1 fruit fly cellular context compared by ENCODE assay signal in genomic region chr3R:11649449-11649848, dm6.
TF ChIP-seq lines count a peak whose summit lies in the region.

No protein-coding gene starts in this region.

TF ChIP-seq in whole organism, embryonic, 481 proteins besides CTCF, POLR2A, EP300 and RAD21 (continued from another document and continues in another):
- TF ChIP-seq croc (GFP tag; conservative IDR thresholded peaks at IDR 0.05; lab: Robert Waterston, UW) (peak; percentile 82), ato (GFP tag; IDR thresholded peaks at IDR 0.05; lab: Robert Waterston, UW; ENCODE audit: partially characterized antibody) (no peak), row (GFP tag; IDR thresholded peaks at IDR 0.05; lab: Robert Waterston, UW) (peak; percentile 97), pho (GFP tag; optimal IDR thresholded peaks at IDR 0.05; lab: Kevin White, UChicago) (peak; percentile 97), CG6765 (GFP tag; optimal IDR thresholded peaks at IDR 0.05; lab: Kevin White, UChicago) (peak; percentile 94), emc (GFP tag; optimal IDR thresholded peaks at IDR 0.05; lab: Kevin White, UChicago) (peak; percentile 94), CG6175 (GFP tag; IDR thresholded peaks at IDR 0.05; lab: Robert Waterston, UW) (peak; percentile 96), ewg (GFP tag; optimal IDR thresholded peaks at IDR 0.05; lab: Kevin White, UChicago) (peak; percentile 83), amos (GFP tag; IDR thresholded peaks at IDR 0.05; lab: Robert Waterston, UW; ENCODE audit: partially characterized antibody) (no peak), CG3065 (GFP tag; optimal IDR thresholded peaks at IDR 0.05; lab: Kevin White, UChicago) (peak; percentile 85), Lim3 (GFP tag; IDR thresholded peaks at IDR 0.05; lab: Robert Waterston, UW) (peak; percentile 91), Dp (GFP tag; optimal IDR thresholded peaks at IDR 0.05; lab: Kevin White, UChicago) (peak; percentile 17), D19A (tag; optimal IDR thresholded peaks at IDR 0.05; lab: Kevin White, UChicago) (peak; percentile 83), Hsf (GFP tag; optimal IDR thresholded peaks at IDR 0.05; lab: Kevin White, UChicago) (peak; percentile 97), CG11695 (GFP tag; IDR thresholded peaks at IDR 0.05; lab: Robert Waterston, UW) (peak; percentile 94), pita (GFP tag; optimal IDR thresholded peaks at IDR 0.05; lab: Kevin White, UChicago) (no peak), dysf (GFP tag; IDR thresholded peaks at IDR 0.05; lab: Robert Waterston, UW) (peak; percentile 98), exex (tag; optimal IDR thresholded peaks at IDR 0.05; lab: Kevin White, UChicago) (peak; percentile 78), Sox102F (GFP tag; optimal IDR thresholded peaks at IDR 0.05; lab: Kevin White, UChicago) (peak; percentile 97), CG9727 (GFP tag; optimal IDR thresholded peaks at IDR 0.05; lab: Kevin White, UChicago) (peak; percentile 89), CG3726 (GFP tag; IDR thresholded peaks at IDR 0.05; lab: Robert Waterston, UW) (peak; percentile 93; the same call in 2 of the 3 replicates), CG12299 (tag; optimal IDR thresholded peaks at IDR 0.05; lab: Kevin White, UChicago) (peak; percentile 94), CG2120 (GFP tag; optimal IDR thresholded peaks at IDR 0.05; lab: Kevin White, UChicago) (peak; percentile 99), CG13123 (GFP tag; optimal IDR thresholded peaks at IDR 0.05; lab: Kevin White, UChicago) (peak; percentile 91), CG12155 (GFP tag; optimal IDR thresholded peaks at IDR 0.05; lab: Kevin White, UChicago) (peak; percentile 96), CG3995 (GFP tag; optimal IDR thresholded peaks at IDR 0.05; lab: Kevin White, UChicago) (peak; percentile 80), CG16813 (GFP tag; IDR thresholded peaks at IDR 0.05; lab: Robert Waterston, UW; ENCODE audit: partially characterized antibody) (no peak), CG10565 (GFP tag; optimal IDR thresholded peaks at IDR 0.05; lab: Kevin White, UChicago) (peak; percentile 83), Mes4 (GFP tag; optimal IDR thresholded peaks at IDR 0.05; lab: Kevin White, UChicago) (peak; percentile 87), cas (GFP tag; IDR thresholded peaks at IDR 0.05; lab: Robert Waterston, UW) (peak; percentile 94), sd (tag; optimal IDR thresholded peaks at IDR 0.05; lab: Kevin White, UChicago) (peak; percentile 19), CG17359 (tag; optimal IDR thresholded peaks at IDR 0.05; lab: Kevin White, UChicago) (peak; percentile 96), z (GFP tag; IDR thresholded peaks at IDR 0.05; lab: Robert Waterston, UW) (peak; percentile 53; the same call in 1 of the 3 replicates), Stat92E (GFP tag; optimal IDR thresholded peaks at IDR 0.05; lab: Kevin White, UChicago) (no peak), zf30C (GFP tag; optimal IDR thresholded peaks at IDR 0.05; lab: Kevin White, UChicago) (no peak), CG7745 (tag; optimal IDR thresholded peaks at IDR 0.05; lab: Kevin White, UChicago) (no peak), CG2678 (tag; optimal IDR thresholded peaks at IDR 0.05; lab: Kevin White, UChicago) (peak; percentile 97), CG10267 (tag; optimal IDR thresholded peaks at IDR 0.05; lab: Kevin White, UChicago) (peak; percentile 77), CG13775 (GFP tag; optimal IDR thresholded peaks at IDR 0.05; lab: Kevin White, UChicago) (peak; percentile 92), crc (GFP tag; optimal IDR thresholded peaks at IDR 0.05; lab: Kevin White, UChicago) (peak; percentile 97), lmd (GFP tag; IDR thresholded peaks at IDR 0.05; lab: Robert Waterston, UW) (peak; percentile 98), CG14860 (GFP tag; IDR thresholded peaks at IDR 0.05; lab: Robert Waterston, UW; ENCODE audit: partially characterized antibody) (no peak), NC2β (GFP tag; optimal IDR thresholded peaks at IDR 0.05; lab: Kevin White, UChicago) (peak; percentile 92), gt (GFP tag; IDR thresholded peaks at IDR 0.05; lab: Robert Waterston, UW) (peak; percentile 73), Ssrp (tag; optimal IDR thresholded peaks at IDR 0.05; lab: Kevin White, UChicago) (peak; percentile 89), dimm (GFP tag; IDR thresholded peaks at IDR 0.05; lab: Robert Waterston, UW) (peak; percentile 93), Sox100B (GFP tag; optimal IDR thresholded peaks at IDR 0.05; lab: Kevin White, UChicago) (peak; percentile 91), eve (GFP tag; optimal IDR thresholded peaks at IDR 0.05; lab: Kevin White, UChicago) (peak in 1 of 2 experiments; percentile 98), CG11247 (GFP tag; IDR thresholded peaks at IDR 0.05; lab: Robert Waterston, UW) (peak; percentile 98), nom (GFP tag; optimal IDR thresholded peaks at IDR 0.05; lab: Kevin White, UChicago) (peak; percentile 8), pnt (GFP tag; optimal IDR thresholded peaks at IDR 0.05; lab: Kevin White, UChicago) (peak; percentile 96), onecut (GFP tag; IDR thresholded peaks at IDR 0.05; lab: Robert Waterston, UW) (peak; percentile 92), nmo (GFP tag; optimal IDR thresholded peaks at IDR 0.05; lab: Kevin White, UChicago) (peak; percentile 92), pros (GFP tag; optimal IDR thresholded peaks at IDR 0.05; lab: Kevin White, UChicago) (no peak), btn (GFP tag; optimal IDR thresholded peaks at IDR 0.05; lab: Kevin White, UChicago) (peak; percentile 91), CG14441 (GFP tag; IDR thresholded peaks at IDR 0.05; lab: Robert Waterston, UW) (peak; percentile 98), CG7372 (GFP tag; IDR thresholded peaks at IDR 0.05; lab: Robert Waterston, UW) (peak; percentile 98), Dfd (GFP tag; optimal IDR thresholded peaks at IDR 0.05; lab: Kevin White, UChicago) (no peak), CG17328 (GFP tag; IDR thresholded peaks at IDR 0.05; lab: Robert Waterston, UW) (peak; percentile 95), otp (GFP tag; IDR thresholded peaks at IDR 0.05; lab: Robert Waterston, UW) (peak; percentile 96), CG8359 (GFP tag; optimal IDR thresholded peaks at IDR 0.05; lab: Kevin White, UChicago; ENCODE audit: borderline replicate concordance) (peak; percentile 62), Sin3A (optimal IDR thresholded peaks at IDR 0.05; lab: Kevin White, UChicago) (no peak), fru (optimal IDR thresholded peaks at IDR 0.05; lab: Kevin White, UChicago) (no peak), tx (GFP tag; optimal IDR thresholded peaks at IDR 0.05; lab: Kevin White, UChicago) (peak; percentile 95), CG6272 (GFP tag; IDR thresholded peaks at IDR 0.05; lab: Robert Waterston, UW) (peak; percentile 93), ac (GFP tag; optimal IDR thresholded peaks at IDR 0.05; lab: Kevin White, UChicago) (peak; percentile 14), grau (tag; optimal IDR thresholded peaks at IDR 0.05; lab: Kevin White, UChicago) (peak; percentile 99), Spps (tag; optimal IDR thresholded peaks at IDR 0.05; lab: Kevin White, UChicago) (peak; percentile 40), jigr1 (GFP tag; IDR thresholded peaks at IDR 0.05; lab: Robert Waterston, UW) (peak; percentile 85), Ravus (GFP tag; IDR thresholded peaks at IDR 0.05; lab: Robert Waterston, UW) (peak; percentile 93), CG10274 (GFP tag; optimal IDR thresholded peaks at IDR 0.05; lab: Kevin White, UChicago) (peak; percentile 85), seq (GFP tag; IDR thresholded peaks at IDR 0.05; lab: Robert Waterston, UW) (peak; percentile 95), Asciz (GFP tag; optimal IDR thresholded peaks at IDR 0.05; lab: Kevin White, UChicago) (peak; percentile 89), en (GFP tag; optimal IDR thresholded peaks at IDR 0.05; lab: Kevin White, UChicago) (peak; percentile 88), lov (optimal IDR thresholded peaks at IDR 0.05; lab: Kevin White, UChicago) (no peak), lov (GFP tag; IDR thresholded peaks at IDR 0.05; lab: Robert Waterston, UW) (peak; percentile 92; the same call in 2 of the 3 replicates), CG2712 (tag; optimal IDR thresholded peaks at IDR 0.05; lab: Kevin White, UChicago) (peak; percentile 89), Gug (GFP tag; IDR thresholded peaks at IDR 0.05; lab: Robert Waterston, UW) (peak; percentile 98), Dip3 (GFP tag; optimal IDR thresholded peaks at IDR 0.05; lab: Kevin White, UChicago) (peak; percentile 97), sim (GFP tag; IDR thresholded peaks at IDR 0.05; lab: Robert Waterston, UW) (peak; percentile 89), CG2889 (GFP tag; IDR thresholded peaks at IDR 0.05; lab: Robert Waterston, UW) (peak; percentile 95), Rx (GFP tag; IDR thresholded peaks at IDR 0.05; lab: Robert Waterston, UW) (peak; percentile 97), gcm2 (GFP tag; optimal IDR thresholded peaks at IDR 0.05; lab: Kevin White, UChicago) (peak; percentile 96), CG17361 (GFP tag; IDR thresholded peaks at IDR 0.05; lab: Robert Waterston, UW) (peak; percentile 94), cad (GFP tag; optimal IDR thresholded peaks at IDR 0.05; lab: Kevin White, UChicago) (no peak), CG11456 (GFP tag; IDR thresholded peaks at IDR 0.05; lab: Robert Waterston, UW) (peak; percentile 98), gro (GFP tag; optimal IDR thresholded peaks at IDR 0.05; lab: Kevin White, UChicago) (peak; percentile 99), gem (tag; optimal IDR thresholded peaks at IDR 0.05; lab: Kevin White, UChicago) (peak; percentile 96), CG4617 (GFP tag; optimal IDR thresholded peaks at IDR 0.05; lab: Kevin White, UChicago; ENCODE audit: borderline replicate concordance) (peak; percentile 83), Fer2 (tag; optimal IDR thresholded peaks at IDR 0.05; lab: Kevin White, UChicago) (peak; percentile 96), CG13894 (tag; optimal IDR thresholded peaks at IDR 0.05; lab: Kevin White, UChicago) (peak; percentile 93), stc (GFP tag; IDR thresholded peaks at IDR 0.05; lab: Robert Waterston, UW) (peak; percentile 97), CG12659 (GFP tag; optimal IDR thresholded peaks at IDR 0.05; lab: Kevin White, UChicago) (peak; percentile 97), CG34376 (GFP tag; optimal IDR thresholded peaks at IDR 0.05; lab: Kevin White, UChicago) (peak; percentile 93), Hr39 (optimal IDR thresholded peaks at IDR 0.05; lab: Kevin White, UChicago) (no peak), Lpt (GFP tag; optimal IDR thresholded peaks at IDR 0.05; lab: Kevin White, UChicago) (no peak), hth (optimal IDR thresholded peaks at IDR 0.05; lab: Kevin White, UChicago) (no peak), CG14050 (GFP tag; IDR thresholded peaks at IDR 0.05; lab: Robert Waterston, UW) (peak; percentile 96), CG9215 (GFP tag; IDR thresholded peaks at IDR 0.05; lab: Robert Waterston, UW) (peak; percentile 95), bowl (GFP tag; IDR thresholded peaks at IDR 0.05; lab: Robert Waterston, UW) (peak; percentile 92), bbx (GFP tag; IDR thresholded peaks at IDR 0.05; lab: Robert Waterston, UW; ENCODE audit: partially characterized antibody) (no peak), fd3F (GFP tag; optimal IDR thresholded peaks at IDR 0.05; lab: Kevin White, UChicago) (peak; percentile 97), CG15073 (GFP tag; optimal IDR thresholded peaks at IDR 0.05; lab: Kevin White, UChicago) (peak; percentile 74), CG17612 (GFP tag; IDR thresholded peaks at IDR 0.05; lab: Robert Waterston, UW) (peak; percentile 95), CG6813 (GFP tag; optimal IDR thresholded peaks at IDR 0.05; lab: Kevin White, UChicago) (peak; percentile 93), CG17802 (tag; optimal IDR thresholded peaks at IDR 0.05; lab: Kevin White, UChicago) (peak; percentile 67), Ets97D (GFP tag; optimal IDR thresholded peaks at IDR 0.05; lab: Kevin White, UChicago) (peak; percentile 84), mld (GFP tag; IDR thresholded peaks at IDR 0.05; lab: Robert Waterston, UW; ENCODE audit: partially characterized antibody) (no peak), CG10321 (GFP tag; IDR thresholded peaks at IDR 0.05; lab: Robert Waterston, UW) (peak; percentile 82), jing (GFP tag; optimal IDR thresholded peaks at IDR 0.05; lab: Kevin White, UChicago) (peak; percentile 88), CG33213 (GFP tag; optimal IDR thresholded peaks at IDR 0.05; lab: Kevin White, UChicago) (peak; percentile 97), sug (tag; optimal IDR thresholded peaks at IDR 0.05; lab: Kevin White, UChicago) (peak; percentile 96), HLHmδ (GFP tag; optimal IDR thresholded peaks at IDR 0.05; lab: Kevin White, UChicago) (no peak), CG32767 (GFP tag; IDR thresholded peaks at IDR 0.05; lab: Robert Waterston, UW) (peak; percentile 96), CG34422 (GFP tag; IDR thresholded peaks at IDR 0.05; lab: Robert Waterston, UW) (peak; percentile 97), CG3407 (GFP tag; optimal IDR thresholded peaks at IDR 0.05; lab: Kevin White, UChicago) (peak; percentile 66), Ada2b (GFP tag; IDR thresholded peaks at IDR 0.05; lab: Robert Waterston, UW) (peak; percentile 98), CG30020 (tag; optimal IDR thresholded peaks at IDR 0.05; lab: Kevin White, UChicago) (peak; percentile 64), Gsc (GFP tag; IDR thresholded peaks at IDR 0.05; lab: Robert Waterston, UW) (peak; percentile 83), Side (GFP tag; optimal IDR thresholded peaks at IDR 0.05; lab: Kevin White, UChicago) (peak; percentile 97), Taf1 (GFP tag; IDR thresholded peaks at IDR 0.05; lab: Robert Waterston, UW) (peak; percentile 97), usp (GFP tag; optimal IDR thresholded peaks at IDR 0.05; lab: Kevin White, UChicago) (no peak), CG12104 (GFP tag; optimal IDR thresholded peaks at IDR 0.05; lab: Kevin White, UChicago) (peak; percentile 95), Dbx (GFP tag; IDR thresholded peaks at IDR 0.05; lab: Robert Waterston, UW) (peak; percentile 98), CG9609 (GFP tag; optimal IDR thresholded peaks at IDR 0.05; lab: Kevin White, UChicago) (peak; percentile 96), chn (GFP tag; optimal IDR thresholded peaks at IDR 0.05; lab: Kevin White, UChicago) (peak; percentile 97), CG4424 (GFP tag; optimal IDR thresholded peaks at IDR 0.05; lab: Kevin White, UChicago) (peak; percentile 94), grn (GFP tag; optimal IDR thresholded peaks at IDR 0.05; lab: Kevin White, UChicago) (peak; percentile 40), Hand (GFP tag; optimal IDR thresholded peaks at IDR 0.05; lab: Kevin White, UChicago) (peak; percentile 89), lab (GFP tag; optimal IDR thresholded peaks at IDR 0.05; lab: Kevin White, UChicago) (peak; percentile 98), sens-2 (GFP tag; IDR thresholded peaks at IDR 0.05; lab: Robert Waterston, UW) (peak; percentile 88), ftz-f1 (GFP tag; optimal IDR thresholded peaks at IDR 0.05; lab: Kevin White, UChicago) (peak; percentile 63), Hmx (GFP tag; optimal IDR thresholded peaks at IDR 0.05; lab: Kevin White, UChicago) (peak; percentile 90)
